Worm (Caenorhabditis elegans): ENCODE data around the gene F09E5.12.

DNA sequence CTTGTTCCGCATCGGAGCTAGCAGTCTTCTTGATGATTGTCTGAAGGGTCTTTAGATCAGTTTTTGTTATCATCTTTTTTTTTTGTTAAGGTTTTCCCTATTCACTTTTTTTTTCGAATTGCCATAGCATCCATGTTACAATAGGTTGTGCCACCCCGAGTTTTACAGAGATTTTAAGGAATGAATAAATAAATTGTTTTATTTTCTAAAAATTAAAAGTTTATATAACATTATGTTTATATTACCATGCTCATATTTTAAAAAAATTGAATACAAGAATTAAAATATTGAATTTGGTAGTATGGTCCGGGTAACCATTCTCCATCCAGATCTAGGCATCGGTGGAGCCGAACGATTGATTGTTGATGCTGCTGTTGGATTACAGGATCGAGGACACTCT lies 4.4 kb upstream of the F09E5.12 start, which contains the start of gene algn-2:
- no peak for TF ChIP-seq nfya-1 (tag; optimal IDR thresholded peaks at IDR 0.05)
- no peak for TF ChIP-seq npax-4 (tag; optimal IDR thresholded peaks at IDR 0.05)
- no peak for TF ChIP-seq ceh-31 (tag; optimal IDR thresholded peaks at IDR 0.05)
- no peak for TF ChIP-seq ama-1 (optimal IDR thresholded peaks at IDR 0.05)
- TF ChIP-seq gmeb-2 (tag; optimal IDR thresholded peaks at IDR 0.05), result no peak
- TF ChIP-seq rnt-1 (tag; optimal IDR thresholded peaks at IDR 0.05), result no peak
- no peak for TF ChIP-seq ceh-18 (tag; optimal IDR thresholded peaks at IDR 0.05)
- TF ChIP-seq pha-4 (tag; optimal IDR thresholded peaks at IDR 0.05), result no peak
- TF ChIP-seq ceh-19 (GFP tag; optimal IDR thresholded peaks at IDR 0.05), result no peak
- no peak for TF ChIP-seq tbx-2 (tag; optimal IDR thresholded peaks at IDR 0.05)
- TF ChIP-seq unc-42 (tag; optimal IDR thresholded peaks at IDR 0.05), result no peak
- TF ChIP-seq C38D4.7 (GFP tag; optimal IDR thresholded peaks at IDR 0.05), result no peak
- TF ChIP-seq elt-4 (tag; optimal IDR thresholded peaks at IDR 0.05), result no peak

Measured in whole organism, late embryonic.